Worm (Caenorhabditis elegans) whole organism, L2 larva: ENCODE measurements around the gene nhr-235.

ENCODE experiments used
- F13H6.1 ChIP-seq: sonication (generic microtip); optimal IDR thresholded peaks from 2 replicates; lab custom pipeline; 2016; ENCODE audit warnings: missing genetic modification characterization, missing compliant biosample characterization
- R02D3.7 ChIP-seq: fragments of 150-350 bp; optimal IDR thresholded peaks from 2 replicates; lab custom pipeline; 2014; ENCODE audit warnings: missing biosample characterization, missing genetic modification characterization
- elt-1 ChIP-seq: fragments of 150-350 bp; optimal IDR thresholded peaks from 2 replicates; lab custom pipeline; 2014; ENCODE audit warnings: missing biosample characterization, missing genetic modification characterization
- elt-3 ChIP-seq: sonication (generic microtip); optimal IDR thresholded peaks from 2 replicates; lab custom pipeline; 2017; ENCODE audit warnings: missing biosample characterization, missing genetic modification characterization
- lin-11 ChIP-seq: fragments of 150-350 bp; sonication (generic microtip); optimal IDR thresholded peaks from 2 replicates; lab custom pipeline; 2014; ENCODE audit warnings: missing biosample characterization, missing genetic modification characterization, inconsistent platforms, mixed read lengths
- lin-39 ChIP-seq: fragments of 150-350 bp; optimal IDR thresholded peaks from 2 replicates; lab custom pipeline; 2014; ENCODE audit warnings: missing biosample characterization, missing genetic modification reagents, missing genetic modification characterization
- mab-5 ChIP-seq: fragments of 150-350 bp; optimal IDR thresholded peaks from 2 replicates; lab custom pipeline; 2014; ENCODE audit warnings: missing biosample characterization, missing genetic modification characterization
- mdl-1 ChIP-seq, 2 experiments: fragments of 150-350 bp in 1 of 2; sonication (generic microtip) in 1 of 2; optimal IDR thresholded peaks; 2 replicates each; lab custom pipeline; 2017; ENCODE audit warnings: missing biosample characterization in 2 of 2, missing genetic modification characterization in 2 of 2
- nhr-12 ChIP-seq: fragments of 150-350 bp; optimal IDR thresholded peaks from 2 replicates; lab custom pipeline; 2014; ENCODE audit warnings: missing biosample characterization, missing genetic modification characterization
- nhr-237 ChIP-seq: fragments of 150-350 bp; optimal IDR thresholded peaks from 2 replicates; lab custom pipeline; 2014; ENCODE audit warnings: missing biosample characterization, missing genetic modification characterization
- nhr-6 ChIP-seq: fragments of 150-350 bp; optimal IDR thresholded peaks from 2 replicates; lab custom pipeline; 2014; ENCODE audit warnings: missing biosample characterization, missing genetic modification characterization
- nhr-77 ChIP-seq: fragments of 150-350 bp; optimal IDR thresholded peaks from 2 replicates; lab custom pipeline; 2014; ENCODE audit warnings: missing biosample characterization, missing genetic modification characterization
- unc-39 ChIP-seq: fragments of 150-350 bp; optimal IDR thresholded peaks from 2 replicates; lab custom pipeline; 2014; ENCODE audit warnings: missing biosample characterization, missing genetic modification characterization
- ztf-4 ChIP-seq: fragments of 150-350 bp; optimal IDR thresholded peaks from 2 replicates; lab custom pipeline; 2014; ENCODE audit warnings: missing biosample characterization, missing genetic modification characterization

- TF ChIP-seq lin-39 (tag; lab: Kevin White, UChicago) (no peak), nhr-6 (no peak), lin-11 (tag; lab: Kevin White, UChicago) (no peak), mdl-1 (tag; optimal IDR thresholded peaks at IDR 0.05; lab: Kevin White, UChicago) (no peak), elt-1 (tag; lab: Kevin White, UChicago) (no peak), unc-39 (tag; lab: Kevin White, UChicago) (no peak), R02D3.7 (tag; lab: Kevin White, UChicago) (no peak), nhr-12 (no peak), nhr-77 (no peak), mab-5 (tag; lab: Kevin White, UChicago) (no peak), ztf-4 (tag; lab: Kevin White, UChicago) (no peak), elt-3 (tag; lab: Kevin White, UChicago) (no peak), nhr-237 (tag; lab: Kevin White, UChicago) (no peak), F13H6.1 (no peak)
These were observed 28.4 kb downstream of the nhr-235 start for ce11 chrII:12668874-12669273.
